Worm (Caenorhabditis elegans) whole organism, dauer: Measurements from ENCODE around the gene C41G6.12.
"Not testable (repeated sequence)": the region's sequence is repeated elsewhere in the genome, so short reads cannot be mapped to it uniquely, and the experiment has no call there.

ENCODE experiments used
- unc-62 ChIP-seq: sonication (generic microtip); optimal IDR thresholded peaks from 2 replicates; lab custom pipeline; 2017; ENCODE audit warnings: missing biosample characterization, missing genetic modification reagents, missing genetic modification characterization

The C41G6.12 gene

DNA sequence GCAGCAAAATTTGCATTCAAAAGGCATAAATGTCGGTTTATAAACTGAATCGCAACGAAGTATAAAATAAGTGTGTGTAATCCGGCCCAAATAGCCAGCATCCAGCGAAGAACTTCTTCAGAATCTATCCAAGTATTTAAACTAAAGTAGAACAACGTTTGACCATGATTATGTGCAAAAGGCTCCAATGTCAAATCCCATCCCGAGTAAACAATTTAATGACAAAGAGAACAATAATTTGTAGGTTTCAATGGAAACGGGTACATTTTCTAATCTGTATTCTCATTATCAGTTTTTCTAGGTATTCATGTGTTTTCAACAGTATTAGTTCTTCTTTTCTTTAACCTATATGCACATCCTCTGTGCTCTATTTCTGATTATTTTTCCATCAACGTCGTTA lies at the start of gene C41G6.12:
Gene C41G6.12, minus strand, starts transcription at position 101 of the 400 bp plus-strand sequence.
- not testable (repeated sequence) for TF ChIP-seq unc-62

DNA sequence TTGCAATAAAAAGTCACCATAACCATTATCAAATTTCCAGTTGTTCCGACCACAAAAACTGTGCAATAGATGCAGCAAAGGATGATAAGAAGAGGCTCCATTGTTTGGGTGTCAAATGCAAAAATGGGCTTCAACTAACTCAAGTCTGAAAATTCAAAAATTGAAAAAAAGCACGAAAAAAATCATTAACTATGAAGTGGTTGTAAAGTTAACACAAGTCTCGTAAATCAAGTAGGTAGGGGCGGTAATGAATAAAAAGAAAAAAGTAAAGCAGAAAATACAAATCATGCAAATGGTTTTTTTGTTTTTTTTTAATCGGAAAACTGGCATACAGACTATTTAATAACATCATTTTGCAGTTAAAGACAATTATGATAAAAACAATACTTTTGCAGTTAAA lies 49.1 kb upstream of the C41G6.12 start, which contains the start of gene srsx-39:
Gene srsx-39, minus strand, starts transcription at position 101 of the 400 bp plus-strand sequence.
- TF ChIP-seq unc-62, result not testable (repeated sequence)

DNA sequence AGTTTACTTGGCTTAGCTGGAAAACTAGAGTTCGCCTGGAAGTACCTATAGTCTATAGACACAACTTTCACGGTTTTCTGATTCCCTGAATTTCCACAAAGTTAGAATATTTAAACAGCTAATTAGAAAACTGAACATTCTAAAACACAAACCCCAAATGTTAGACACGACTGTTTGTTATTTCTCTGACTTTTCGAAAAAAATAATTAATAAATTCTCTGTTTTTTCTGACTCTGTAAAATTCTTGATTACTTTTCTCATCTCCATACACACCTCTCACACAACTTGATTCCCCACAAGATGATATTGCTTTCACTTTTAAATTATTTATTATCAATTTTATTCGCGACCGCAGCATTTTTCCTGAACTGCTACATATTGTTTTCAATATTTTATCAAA lies 45.9 kb upstream of the C41G6.12 start, which contains the start of gene srbc-75:
Gene srbc-75, plus strand, starts transcription at position 301 of the 400 bp plus-strand sequence.
- no peak for TF ChIP-seq unc-62

DNA sequence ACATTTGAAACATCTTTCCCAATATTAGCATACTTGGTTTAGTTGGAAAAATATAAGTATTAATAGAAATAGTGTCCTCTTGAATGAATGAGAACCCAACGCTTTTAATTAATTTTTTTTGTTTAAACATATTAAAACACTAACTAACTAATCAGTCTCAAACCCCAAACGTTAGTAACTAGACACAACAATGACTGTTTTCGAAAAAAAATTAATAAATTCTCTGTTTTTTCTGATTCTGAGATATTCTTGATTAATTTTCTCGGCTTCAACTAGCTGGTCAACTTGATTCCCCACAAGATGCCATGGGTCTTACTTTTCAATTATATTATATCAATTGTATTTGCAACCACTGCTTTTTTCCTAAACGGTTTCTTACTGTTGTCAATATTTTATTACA lies 44.5 kb upstream of the C41G6.12 start, which contains the start of gene srbc-76:
Gene srbc-76, plus strand, starts transcription at position 301 of the 400 bp plus-strand sequence.
- no peak for TF ChIP-seq unc-62

DNA sequence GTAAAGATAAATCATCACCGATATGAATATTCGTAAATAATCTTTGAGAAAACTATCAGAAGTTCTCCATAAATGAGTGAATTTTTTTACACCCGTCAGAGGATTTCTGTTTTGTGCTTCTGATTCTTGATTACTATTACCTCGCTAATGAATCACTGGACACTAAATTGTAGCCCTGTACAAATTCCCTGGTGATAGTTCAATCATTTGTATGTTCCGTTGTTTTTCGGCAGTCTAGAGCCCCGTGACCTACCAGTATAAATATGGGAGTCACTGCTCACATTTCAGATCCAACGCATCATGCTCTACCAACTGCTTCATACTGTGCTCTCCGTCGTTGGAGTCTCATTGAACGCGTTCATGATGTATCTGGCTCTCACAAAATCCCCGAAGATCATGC lies 42.7 kb upstream of the C41G6.12 start, which contains the start of gene srd-28:
Gene srd-28, plus strand, starts transcription at position 301 of the 400 bp plus-strand sequence.
- not testable (repeated sequence) for TF ChIP-seq unc-62

DNA sequence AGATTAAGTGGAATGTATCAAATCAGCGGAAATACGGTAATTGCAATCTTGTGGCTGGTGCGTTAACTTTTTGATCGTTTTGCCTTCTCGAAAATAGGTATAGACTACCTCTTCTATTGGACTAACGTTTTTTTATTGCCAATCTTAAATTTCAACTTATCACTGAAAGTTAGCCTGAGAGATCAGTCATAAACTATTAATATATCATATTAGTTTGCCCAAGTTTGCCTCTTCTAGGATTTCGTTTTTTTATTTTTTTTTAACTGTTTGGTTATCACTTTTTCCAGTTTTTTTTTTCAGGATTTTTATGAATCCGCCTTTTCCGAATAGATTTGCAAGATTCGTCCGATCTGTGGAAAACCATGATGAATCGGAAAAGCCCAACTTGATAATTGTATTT lies 36.9 kb upstream of the C41G6.12 start, which contains the start of gene kin-30:
Gene kin-30, plus strand, starts transcription at position 301 of the 400 bp plus-strand sequence.
- no peak for TF ChIP-seq unc-62

DNA sequence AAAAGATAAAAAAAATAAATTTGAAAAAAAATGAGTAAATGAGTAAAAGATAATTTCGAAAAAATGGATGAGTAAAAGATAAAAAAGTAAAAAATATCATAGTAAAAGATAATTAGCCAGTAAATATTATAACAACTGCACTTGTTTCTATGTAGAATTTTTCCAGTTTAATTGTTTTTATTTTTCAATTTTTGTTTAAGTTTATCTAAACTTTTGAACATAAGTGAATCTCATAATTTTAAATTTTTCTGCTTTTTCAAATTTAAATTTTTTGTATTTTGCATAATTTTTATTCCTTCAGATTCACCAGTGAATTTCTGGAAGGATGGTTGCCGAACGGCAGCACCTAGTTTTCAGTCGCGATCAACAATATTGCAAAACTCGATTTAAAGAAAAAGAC lies 33.7 kb upstream of the C41G6.12 start, which contains the start of gene chil-12:
Gene chil-12, plus strand, starts transcription at position 301 of the 400 bp plus-strand sequence.
- TF ChIP-seq unc-62, result no peak

DNA sequence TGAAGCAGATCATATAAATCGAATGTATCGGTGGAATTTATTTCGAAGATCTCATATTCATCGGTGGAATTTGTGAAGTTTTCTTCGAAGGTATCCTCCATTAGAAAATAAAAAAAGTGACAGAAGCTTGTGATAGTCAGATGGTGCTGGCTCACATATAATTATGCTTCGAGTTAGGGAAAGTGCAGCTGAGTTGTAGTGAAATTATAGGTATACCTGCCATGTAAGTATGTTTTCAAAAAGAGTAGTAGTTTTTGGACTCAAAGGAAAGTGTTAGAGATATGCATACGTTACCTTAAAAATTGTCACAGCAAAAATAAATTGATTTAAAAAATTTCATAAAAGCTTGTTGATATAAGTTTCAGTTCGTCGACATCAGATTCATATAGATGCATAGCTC lies 32.6 kb upstream of the C41G6.12 start, which contains the start of gene srw-11:
Gene srw-11, minus strand, starts transcription at position 101 of the 400 bp plus-strand sequence.
- TF ChIP-seq unc-62, result no peak

DNA sequence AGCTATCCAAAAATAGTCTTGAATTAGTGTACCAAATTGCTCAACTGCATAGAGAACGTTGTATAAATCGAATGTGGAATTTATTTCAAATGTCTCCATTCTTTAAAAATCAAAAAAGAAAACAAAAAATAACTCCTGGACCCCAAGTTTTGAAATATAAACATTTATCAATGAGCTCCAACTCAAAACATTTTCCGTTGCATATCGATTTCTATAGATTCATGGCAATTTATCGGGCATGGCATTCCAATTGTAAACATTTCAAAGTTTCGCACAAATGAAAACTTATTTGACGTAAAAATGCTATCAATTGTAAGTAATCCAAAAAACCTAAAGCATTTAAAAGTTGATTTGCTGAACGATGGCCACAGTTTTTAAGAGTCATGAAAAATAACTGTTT lies 31.0 kb upstream of the C41G6.12 start, which contains the start of gene srw-12:
Gene srw-12, minus strand, starts transcription at position 101 of the 400 bp plus-strand sequence.
- TF ChIP-seq unc-62, result no peak

DNA sequence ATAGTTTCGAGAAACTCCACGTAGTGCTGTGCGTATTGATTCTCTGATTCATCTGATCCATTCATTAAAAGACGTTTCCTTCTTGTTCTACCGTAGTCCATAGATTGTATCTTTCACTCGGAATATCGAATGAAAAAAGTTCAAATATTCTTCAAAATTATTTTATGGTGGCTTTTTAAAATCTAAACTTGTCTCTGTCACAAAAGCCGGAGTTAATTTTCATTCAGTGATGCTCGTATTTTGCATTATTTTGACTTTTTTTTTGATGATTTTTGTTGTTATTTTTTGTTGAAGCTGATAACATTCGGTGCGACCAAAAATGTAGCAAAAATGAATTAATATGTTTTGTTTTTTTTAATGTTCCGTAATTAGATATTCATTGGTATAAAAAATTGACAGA lies 28.1 kb upstream of the C41G6.12 start, which contains the start of gene nhr-164:
Gene nhr-164, minus strand, starts transcription at position 101 of the 400 bp plus-strand sequence.
- TF ChIP-seq unc-62, result no peak

DNA sequence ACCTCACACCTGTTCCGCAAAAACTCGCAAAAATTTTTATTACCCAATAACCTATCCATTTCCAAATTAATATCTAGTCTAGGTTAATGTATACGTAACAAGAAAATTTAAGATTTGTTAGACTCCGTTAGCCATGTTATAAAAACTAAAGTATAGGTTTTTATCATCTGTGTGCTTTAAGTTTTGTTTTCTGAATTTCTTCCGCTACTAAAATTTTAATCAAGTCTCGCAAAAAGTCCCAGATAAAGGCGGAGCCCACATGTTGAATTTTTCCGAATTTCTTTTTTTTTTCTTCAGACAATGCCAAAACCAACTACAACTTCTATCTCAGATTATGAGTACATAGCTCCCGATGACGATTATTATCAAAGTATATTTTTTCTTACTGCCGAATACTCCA lies 24.6 kb upstream of the C41G6.12 start, which contains the start of gene srw-13:
Gene srw-13, plus strand, starts transcription at position 301 of the 400 bp plus-strand sequence.
- no peak for TF ChIP-seq unc-62

DNA sequence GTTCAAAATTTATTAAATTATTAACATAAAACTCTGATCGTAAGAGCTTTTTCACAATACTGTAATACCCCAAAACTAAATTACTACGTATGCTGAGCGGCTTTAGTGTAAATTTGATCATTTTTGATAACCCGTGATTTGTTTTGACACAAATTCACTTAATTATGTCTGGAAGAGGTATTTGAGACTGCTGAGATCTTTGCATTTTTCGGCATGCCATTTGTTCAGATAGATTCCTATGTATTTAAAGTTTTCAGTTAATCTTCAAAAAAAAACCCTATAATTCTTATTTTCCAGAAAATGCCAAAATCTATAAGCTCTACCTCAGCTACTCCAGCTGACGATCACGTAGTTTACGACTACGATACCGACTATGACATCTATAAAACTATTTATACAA lies 22.7 kb upstream of the C41G6.12 start, which contains the start of gene srw-15:
Gene srw-15, plus strand, starts transcription at position 301 of the 400 bp plus-strand sequence.
- TF ChIP-seq unc-62, result no peak

DNA sequence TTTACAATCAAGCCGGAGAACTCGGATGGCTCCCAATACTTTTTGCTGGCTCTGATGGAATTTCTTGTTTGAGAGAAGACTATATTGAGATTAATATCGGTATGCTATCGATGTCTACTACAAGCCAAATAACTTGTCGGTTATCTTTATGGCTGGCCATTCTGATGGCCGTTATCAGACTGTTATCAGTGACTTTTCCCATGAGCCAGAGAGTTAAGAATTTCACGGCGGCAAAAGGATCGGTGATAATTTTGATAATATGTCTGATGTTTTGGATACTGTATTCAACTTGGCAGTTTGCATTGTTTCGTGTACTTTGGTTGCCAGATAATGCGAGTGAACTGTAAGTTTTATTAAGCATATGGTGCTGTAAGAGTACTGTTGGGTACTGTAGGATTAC lies 18.6 kb upstream of the C41G6.12 start:
- TF ChIP-seq unc-62, result no peak

DNA sequence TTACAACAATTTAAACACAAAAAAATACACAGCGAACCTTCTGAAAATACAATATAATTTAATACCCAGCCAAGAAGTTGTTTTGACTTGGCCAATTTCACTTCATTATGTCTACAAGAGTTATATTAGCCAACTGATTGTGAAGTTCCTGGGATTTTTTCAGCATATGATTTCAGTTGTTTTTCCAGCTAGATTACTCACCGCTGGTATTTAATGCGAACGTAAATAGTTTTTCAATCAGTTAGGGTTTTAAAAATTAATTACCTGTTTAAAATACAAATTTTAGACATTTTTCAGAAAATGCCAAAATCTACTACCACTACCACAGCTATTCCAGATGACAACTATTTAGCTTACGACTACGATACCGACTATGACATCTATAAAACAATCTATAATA lies 18.1 kb upstream of the C41G6.12 start, which contains the start of gene srw-14:
Gene srw-14, plus strand, starts transcription at position 301 of the 400 bp plus-strand sequence.
- TF ChIP-seq unc-62, result no peak

DNA sequence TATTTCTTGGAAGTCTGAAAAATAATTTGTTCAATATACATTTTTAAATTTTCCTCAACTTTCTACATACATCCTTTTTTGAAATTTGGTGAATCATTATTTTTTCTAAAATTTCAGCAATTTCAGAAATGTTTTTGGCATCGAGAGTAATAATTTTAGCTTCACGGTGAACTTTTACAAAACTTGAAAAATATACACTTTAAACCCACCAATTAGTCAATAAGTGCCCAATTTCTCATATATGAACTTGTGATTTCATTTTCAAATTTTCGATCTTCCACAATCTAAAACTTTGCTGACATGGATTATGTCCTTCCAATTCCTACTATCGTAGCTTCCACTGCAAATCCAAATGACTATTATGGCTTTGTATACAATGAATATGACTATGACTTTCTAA lies 16.1 kb upstream of the C41G6.12 start, which contains the start of gene srw-24:
Gene srw-24, plus strand, starts transcription at position 301 of the 400 bp plus-strand sequence.
- TF ChIP-seq unc-62, result no peak

DNA sequence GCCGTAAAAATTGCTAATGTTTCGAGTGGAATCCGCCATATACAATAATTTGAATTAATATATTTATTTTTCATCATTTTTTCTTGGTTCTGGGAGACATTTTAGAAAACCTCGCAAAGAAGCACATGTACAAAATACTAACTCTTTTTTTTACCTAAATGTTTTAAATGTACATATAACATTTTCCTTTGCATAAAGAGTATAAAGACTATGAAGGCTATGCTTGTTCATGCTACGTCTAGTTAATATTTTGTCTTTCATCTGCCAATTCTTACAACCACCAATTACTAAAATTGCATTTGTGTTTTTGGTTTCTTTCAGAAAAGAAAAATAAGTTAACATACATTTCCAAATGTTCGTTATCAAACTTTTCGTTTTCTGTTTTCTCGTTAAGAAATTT lies 13.7 kb upstream of the C41G6.12 start, which contains the start of gene irld-25:
Gene irld-25, plus strand, starts transcription at position 301 of the 400 bp plus-strand sequence.
- TF ChIP-seq unc-62, result no peak

DNA sequence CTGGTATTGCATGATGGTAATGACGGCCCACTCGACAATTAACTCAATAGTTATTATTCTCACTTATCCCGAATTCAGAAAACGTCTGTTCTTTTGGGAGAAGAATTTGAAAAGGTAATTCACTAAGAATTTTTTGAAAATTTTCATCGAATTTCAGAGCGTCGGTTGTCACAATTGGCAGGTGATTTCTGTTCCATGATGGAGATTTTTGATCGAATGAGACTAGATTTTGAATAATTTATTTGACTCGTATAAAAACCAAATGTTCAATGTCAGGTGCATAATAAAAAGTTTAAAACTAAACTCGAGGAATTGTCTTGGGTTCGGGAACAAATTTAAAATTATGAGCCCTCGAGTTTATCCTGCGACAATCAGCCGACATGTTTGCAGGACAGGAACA lies 9.1 kb upstream of the C41G6.12 start, which contains the start of gene sri-25:
Gene sri-25, plus strand, starts transcription at position 301 of the 400 bp plus-strand sequence.
- TF ChIP-seq unc-62, result no peak

DNA sequence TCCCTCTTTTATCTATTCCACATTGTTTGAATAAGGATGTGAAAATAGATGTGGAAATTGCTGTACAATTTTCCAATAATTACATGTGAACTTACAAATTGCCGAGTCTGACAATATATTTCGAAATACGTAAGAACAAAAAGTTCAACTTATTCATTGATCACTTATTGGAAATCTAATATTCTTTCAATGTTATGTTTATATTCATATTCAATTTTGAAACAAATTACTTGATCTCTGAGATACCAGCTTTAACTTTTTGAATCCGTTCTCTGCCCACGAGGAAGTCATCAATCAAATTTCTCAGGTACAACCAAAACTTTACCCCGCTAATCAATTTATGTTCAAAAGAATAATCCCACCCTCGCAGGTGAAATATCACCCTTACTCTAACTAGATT lies 7.6 kb upstream of the C41G6.12 start, which contains the start of gene sri-26:
Gene sri-26, plus strand, starts transcription at position 301 of the 400 bp plus-strand sequence.
- TF ChIP-seq unc-62, result not testable (repeated sequence)
